Worm (Caenorhabditis elegans) whole organism, L1 larva: ENCODE measurements around the gene lon-1.

ENCODE experiments used
- C04F5.9 ChIP-seq: sonication (generic microtip); optimal IDR thresholded peaks from 2 replicates; lab custom pipeline; 2016; ENCODE audit warnings: missing genetic modification characterization, missing compliant biosample characterization
- C16A3.4 ChIP-seq: fragments of 150-350 bp; optimal IDR thresholded peaks from 2 replicates; lab custom pipeline; 2014; ENCODE audit warnings: missing biosample characterization, missing genetic modification characterization
- blmp-1 ChIP-seq: fragments of 150-350 bp; optimal IDR thresholded peaks from 2 replicates; lab custom pipeline; 2014; ENCODE audit warnings: missing biosample characterization, missing genetic modification characterization
- ceh-63 ChIP-seq: fragments of 200-800 bp; sonication (Bioruptor generic); optimal IDR thresholded peaks from 2 replicates; lab custom pipeline; 2018; ENCODE audit warnings: mild to moderate bottlenecking, missing genetic modification characterization, missing compliant biosample characterization
- ces-1 ChIP-seq: fragments of 150-350 bp; optimal IDR thresholded peaks from 2 replicates; lab custom pipeline; 2014; ENCODE audit warnings: missing biosample characterization, missing genetic modification reagents, missing genetic modification characterization
- dpl-1 ChIP-seq, 3 experiments: fragments of 150-350 bp in 2 of 3; sonication (generic microtip) in 1 of 3; optimal IDR thresholded peaks; 2 replicates each; lab custom pipeline; 2014 to 2017; ENCODE audit warnings: missing biosample characterization in 3 of 3, missing genetic modification characterization in 3 of 3, missing genetic modification reagents in 3 of 3
- efl-1 ChIP-seq, 4 experiments: fragments of 150-350 bp; optimal IDR thresholded peaks in 3 of 4; peaks in 1 of 4; 1 replicate in 1 of 4; 2 replicates in 3 of 4; lab custom pipeline; 2014; ENCODE audit warnings: missing biosample characterization in 2 of 4, missing genetic modification characterization in 2 of 4, missing genetic modification reagents in 2 of 4
- egl-13 ChIP-seq: sonication (generic microtip); optimal IDR thresholded peaks from 2 replicates; lab custom pipeline; 2016; ENCODE audit warnings: missing genotype, missing genetic modification reagents, missing genetic modification characterization, missing compliant biosample characterization
- elt-3 ChIP-seq, 6 experiments: fragments of 150-350 bp in 1 of 6; sonication (generic microtip); optimal IDR thresholded peaks; 2 replicates each; lab custom pipeline; 2017 to 2018; ENCODE audit warnings: missing biosample characterization in 6 of 6, missing genetic modification characterization in 6 of 6, inconsistent platforms in 1 of 6
- ets-5 ChIP-seq: fragments of 200-800 bp; sonication (Bioruptor generic); IDR thresholded peaks from 2 replicates; pipeline ENCODE4 v1.3.6; 2022; ENCODE audit warnings: missing genetic modification characterization, missing compliant biosample characterization
- grh-1 ChIP-seq: fragments of 200-800 bp; sonication (Bioruptor generic); IDR thresholded peaks from 2 replicates; pipeline ENCODE4 v1.3.6; 2022; ENCODE audit warnings: missing genetic modification reagents, missing genetic modification characterization, missing compliant biosample characterization
- hlh-17 ChIP-seq: fragments of 200-800 bp; sonication (Bioruptor generic); optimal IDR thresholded peaks from 2 replicates; lab custom pipeline; 2018; ENCODE audit warnings: missing genetic modification characterization, mild to moderate bottlenecking, missing compliant biosample characterization, moderate library complexity, borderline replicate concordance
- hlh-4 ChIP-seq: sonication (generic microtip); optimal IDR thresholded peaks from 2 replicates; lab custom pipeline; 2016; ENCODE audit warnings: mild to moderate bottlenecking, missing genetic modification characterization, missing compliant biosample characterization
- hpl-2 ChIP-seq: fragments of 150-350 bp; optimal IDR thresholded peaks from 2 replicates; lab custom pipeline; 2014; ENCODE audit warnings: missing biosample characterization, missing genetic modification reagents, missing genetic modification characterization
- irx-1 ChIP-seq: sonication (generic microtip); optimal IDR thresholded peaks from 2 replicates; lab custom pipeline; 2016; ENCODE audit warnings: missing genetic modification characterization, missing compliant biosample characterization
- lin-13 ChIP-seq: fragments of 150-350 bp; optimal IDR thresholded peaks from 2 replicates; lab custom pipeline; 2014; ENCODE audit warnings: missing biosample characterization, missing genetic modification reagents, missing genetic modification characterization
- lin-15B ChIP-seq: fragments of 150-350 bp; sonication (generic microtip); optimal IDR thresholded peaks from 3 replicates; lab custom pipeline; 2014; ENCODE audit warnings: missing biosample characterization, missing genetic modification characterization
- lin-35 ChIP-seq, 2 experiments: fragments of 150-350 bp; optimal IDR thresholded peaks; 2 replicates each; lab custom pipeline; 2014; ENCODE audit warnings: missing biosample characterization in 2 of 2, missing genetic modification characterization in 2 of 2, missing genetic modification reagents in 2 of 2
- mdl-1 ChIP-seq, 2 experiments: fragments of 150-350 bp; optimal IDR thresholded peaks; 2 replicates each; lab custom pipeline; 2014 to 2017; ENCODE audit warnings: missing biosample characterization in 2 of 2, missing genetic modification characterization in 2 of 2, inconsistent platforms in 1 of 2
- mep-1 ChIP-seq: fragments of 150-350 bp; optimal IDR thresholded peaks from 2 replicates; lab custom pipeline; 2014; ENCODE audit warnings: missing biosample characterization, missing genetic modification characterization
- nhr-11 ChIP-seq: fragments of 150-350 bp; optimal IDR thresholded peaks from 2 replicates; lab custom pipeline; 2014; ENCODE audit warnings: missing biosample characterization, missing genetic modification characterization
- nhr-20 ChIP-seq: sonication (generic microtip); optimal IDR thresholded peaks from 2 replicates; lab custom pipeline; 2016; ENCODE audit warnings: mild to moderate bottlenecking, missing genetic modification characterization, missing compliant biosample characterization
- nhr-47 ChIP-seq: sonication (generic microtip); optimal IDR thresholded peaks from 2 replicates; lab custom pipeline; 2016; ENCODE audit warnings: mild to moderate bottlenecking, missing genetic modification characterization, moderate library complexity, missing compliant biosample characterization
- nhr-71 ChIP-seq: sonication (generic microtip); optimal IDR thresholded peaks from 2 replicates; lab custom pipeline; 2016; ENCODE audit warnings: mild to moderate bottlenecking, missing genetic modification characterization, moderate library complexity, missing compliant biosample characterization
- nhr-84 ChIP-seq: sonication (generic microtip); optimal IDR thresholded peaks from 2 replicates; lab custom pipeline; 2017; ENCODE audit warnings: missing biosample characterization, missing genetic modification characterization
- nhr-85 ChIP-seq: sonication (generic microtip); peaks from one replicate; lab custom pipeline; 2016; ENCODE audit warnings: missing genetic modification characterization, inconsistent platforms, missing compliant biosample characterization
- pax-3 ChIP-seq: fragments of 200-800 bp; sonication (Bioruptor generic); optimal IDR thresholded peaks from 2 replicates; lab custom pipeline; 2018; ENCODE audit warnings: mild to moderate bottlenecking, missing genetic modification characterization, moderate library complexity, missing compliant biosample characterization
- pqm-1 ChIP-seq: sonication (generic microtip); optimal IDR thresholded peaks from 3 replicates; lab custom pipeline; 2017; ENCODE audit warnings: missing biosample characterization, missing genetic modification characterization
- skn-1 ChIP-seq: fragments of 150-350 bp; optimal IDR thresholded peaks from 2 replicates; lab custom pipeline; 2014; ENCODE audit warnings: missing biosample characterization, missing genetic modification characterization
- sox-4 ChIP-seq: sonication (generic microtip); optimal IDR thresholded peaks from 2 replicates; lab custom pipeline; 2016; ENCODE audit warnings: missing genetic modification characterization, missing compliant biosample characterization
- tbx-2 ChIP-seq: sonication (generic microtip); optimal IDR thresholded peaks from 2 replicates; lab custom pipeline; 2016; ENCODE audit warnings: missing genetic modification characterization, missing compliant biosample characterization
- tlp-1 ChIP-seq: fragments of 150-350 bp; optimal IDR thresholded peaks from 2 replicates; lab custom pipeline; 2014; ENCODE audit warnings: missing biosample characterization, missing genetic modification characterization
- unc-62 ChIP-seq: fragments of 150-350 bp; optimal IDR thresholded peaks from 2 replicates; lab custom pipeline; 2014; ENCODE audit warnings: missing biosample characterization, missing genetic modification reagents, missing genetic modification characterization
- unc-86 ChIP-seq: sonication (generic microtip); optimal IDR thresholded peaks from 2 replicates; lab custom pipeline; 2016; ENCODE audit warnings: missing genetic modification characterization, missing compliant biosample characterization
- zag-1 ChIP-seq: fragments of 150-350 bp; optimal IDR thresholded peaks from 2 replicates; lab custom pipeline; 2014; ENCODE audit warnings: missing biosample characterization, missing genetic modification characterization
- zip-4 ChIP-seq: fragments of 200-800 bp; sonication (Bioruptor generic); optimal IDR thresholded peaks from 2 replicates; lab custom pipeline; 2018; ENCODE audit warnings: mild to moderate bottlenecking, missing genetic modification characterization, moderate library complexity, missing compliant biosample characterization
- ztf-4 ChIP-seq: fragments of 150-350 bp; optimal IDR thresholded peaks from 2 replicates; lab custom pipeline; 2014; ENCODE audit warnings: missing biosample characterization, missing genetic modification characterization

lon-1 gene

ce11 chrIII:5474176-5474575 lies at the start of gene lon-1:
Gene lon-1, plus strand, starts transcription at chrIII:5474476.
- TF ChIP-seq hlh-17 = no peak
- peak; percentile 34 for TF ChIP-seq blmp-1 (tag; lab: Kevin White, UChicago)
- no peak for TF ChIP-seq tlp-1 (tag; lab: Kevin White, UChicago)

DNA sequence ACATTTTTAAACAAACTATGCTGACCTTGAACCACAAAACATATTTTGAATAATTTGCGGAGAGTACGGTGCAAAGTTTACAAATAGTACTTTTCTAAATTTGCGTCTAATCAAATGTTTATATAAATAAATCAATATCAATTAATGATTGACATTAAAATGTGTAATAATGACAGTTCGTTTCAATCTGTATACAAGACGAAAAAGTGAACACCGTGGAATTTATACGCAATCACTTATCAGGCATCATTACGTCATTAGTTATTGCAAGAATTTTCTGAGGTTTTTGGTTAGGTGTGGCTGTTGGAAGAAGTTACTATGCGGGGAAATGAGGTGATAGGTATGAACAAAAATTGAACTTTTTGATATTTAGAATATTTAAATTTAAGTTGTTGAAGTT lies 47.2 kb upstream of the lon-1 start:
- TF ChIP-seq pqm-1 (tag; lab: Kevin White, UChicago) (no peak), unc-62 (GFP tag; lab: Kevin White, UChicago) (no peak), nhr-20 (tag; lab: Kevin White, UChicago) (no peak), lin-35 (GFP tag; optimal IDR thresholded peaks at IDR 0.05; lab: Kevin White, UChicago) (no peak), egl-13 (no peak), sox-4 (tag; lab: Kevin White, UChicago) (no peak), skn-1 (tag; lab: Kevin White, UChicago) (no peak), hlh-4 (tag; lab: Kevin White, UChicago) (no peak), ets-5 (GFP tag; lab: Robert Waterston, UW) (no peak), mdl-1 (tag; optimal IDR thresholded peaks at IDR 0.05; lab: Kevin White, UChicago) (no peak), C16A3.4 (tag; lab: Kevin White, UChicago) (no peak), nhr-71 (tag; lab: Kevin White, UChicago) (no peak), lin-15B (tag; lab: Kevin White, UChicago) (no peak), nhr-85 (tag; lab: Kevin White, UChicago) (no peak), nhr-84 (tag; lab: Kevin White, UChicago) (no peak), dpl-1 (GFP tag; optimal IDR thresholded peaks at IDR 0.05; lab: Kevin White, UChicago) (no peak)

- no peak for TF ChIP-seq nhr-11
- peak; percentile 81 for TF ChIP-seq blmp-1 (tag; lab: Kevin White, UChicago)
Observed at ce11 chrIII:5436306-5436705, 38.0 kb upstream of the lon-1 start.

ce11 chrIII:5438064-5438463 lies 36.2 kb upstream of the lon-1 start:
- peak in 1 of 6 experiments; percentile 1 for TF ChIP-seq elt-3 (tag; optimal IDR thresholded peaks at IDR 0.05; lab: Kevin White, UChicago)
- no peak for TF ChIP-seq C04F5.9 (tag; lab: Kevin White, UChicago)
- TF ChIP-seq, all 84 proteins: peak for 1

- TF ChIP-seq grh-1 (no peak), ztf-4 (tag; lab: Kevin White, UChicago) (no peak), mep-1 (no peak), mdl-1 (tag; optimal IDR thresholded peaks at IDR 0.05; lab: Kevin White, UChicago) (no peak), zag-1 (tag; lab: Kevin White, UChicago) (no peak), ces-1 (no peak), lin-13 (GFP tag; lab: Kevin White, UChicago) (no peak), efl-1 (optimal IDR thresholded peaks at IDR 0.05; lab: Kevin White, UChicago) (no peak), efl-1 (GFP tag; optimal IDR thresholded peaks at IDR 0.05 in 1 of 2; lab: Kevin White, UChicago) (no peak), nhr-47 (no peak), irx-1 (tag; lab: Kevin White, UChicago) (no peak), nhr-84 (tag; lab: Kevin White, UChicago) (no peak), tbx-2 (tag; lab: Kevin White, UChicago) (no peak), ceh-63 (GFP tag; lab: Kevin White, UChicago) (no peak), unc-86 (tag; lab: Kevin White, UChicago) (no peak), pax-3 (no peak), hpl-2 (GFP tag; lab: Kevin White, UChicago) (no peak), zip-4 (no peak), nhr-71 (tag; lab: Kevin White, UChicago) (no peak)
Observed at ce11 chrIII:5440540-5440939, 33.7 kb upstream of the lon-1 start, which contains the start of gene W03A5.6. Gene W03A5.6, minus strand, starts transcription at chrIII:5440640.
